Worm (Caenorhabditis elegans) whole organism, L2 larva: ENCODE data around the gene C52B9.19.
"Not testable (repeated sequence)": the region's sequence is repeated elsewhere in the genome, so short reads cannot be mapped to it uniquely, and the experiment has no call there.

Experiments used
- C34F6.9 ChIP-seq: fragments of 150-350 bp; optimal IDR thresholded peaks from 2 replicates; lab custom pipeline; 2014; ENCODE audit warnings: missing biosample characterization, missing genetic modification characterization
- Y55F3AM.14 ChIP-seq: fragments of 200-800 bp; sonication (Bioruptor generic); optimal IDR thresholded peaks from 2 replicates; lab custom pipeline; 2018; ENCODE audit warnings: mild to moderate bottlenecking, missing genetic modification characterization, missing compliant biosample characterization
- alr-1 ChIP-seq: fragments of 150-350 bp; optimal IDR thresholded peaks from 2 replicates; lab custom pipeline; 2014; ENCODE audit warnings: missing biosample characterization, missing genetic modification characterization
- blmp-1 ChIP-seq: sonication (generic microtip); optimal IDR thresholded peaks from 2 replicates; lab custom pipeline; 2017; ENCODE audit warnings: missing genetic modification characterization, mild to moderate bottlenecking, missing compliant biosample characterization, antibody characterized with exemption, moderate library complexity; ENCODE audit not compliant: insufficient read depth
- ceh-82 ChIP-seq: fragments of 150-350 bp; optimal IDR thresholded peaks from 2 replicates; lab custom pipeline; 2014; ENCODE audit warnings: missing biosample characterization, missing genetic modification characterization
- dmd-4 ChIP-seq: sonication (generic microtip); optimal IDR thresholded peaks from 2 replicates; lab custom pipeline; 2017; ENCODE audit warnings: missing biosample characterization, missing genetic modification characterization
- egl-27 ChIP-seq: sonication (generic microtip); optimal IDR thresholded peaks from 3 replicates; lab custom pipeline; 2017; ENCODE audit warnings: missing biosample characterization, missing genetic modification reagents, missing genetic modification characterization
- fos-1 ChIP-seq: fragments of 150-350 bp; optimal IDR thresholded peaks from 2 replicates; lab custom pipeline; 2014; ENCODE audit warnings: missing biosample characterization, missing genetic modification characterization
- gmeb-1 ChIP-seq: fragments of 150-350 bp; optimal IDR thresholded peaks from 2 replicates; lab custom pipeline; 2014; ENCODE audit warnings: missing biosample characterization, missing genetic modification characterization
- lin-13 ChIP-seq: fragments of 150-350 bp; optimal IDR thresholded peaks from 2 replicates; lab custom pipeline; 2014; ENCODE audit warnings: missing biosample characterization, missing genetic modification reagents, missing genetic modification characterization
- lsy-2 ChIP-seq, 2 experiments: fragments of 150-350 bp in 1 of 2; sonication (generic microtip) in 1 of 2; optimal IDR thresholded peaks; 2 replicates each; lab custom pipeline; 2014 to 2017; ENCODE audit warnings: missing biosample characterization in 2 of 2, missing genetic modification characterization in 2 of 2
- mbf-1 ChIP-seq: sonication (generic microtip); optimal IDR thresholded peaks from 2 replicates; lab custom pipeline; 2017; ENCODE audit warnings: missing biosample characterization, missing genetic modification characterization
- nhr-11 ChIP-seq: fragments of 150-350 bp; optimal IDR thresholded peaks from 2 replicates; lab custom pipeline; 2014; ENCODE audit warnings: missing biosample characterization, missing genetic modification characterization
- nhr-6 ChIP-seq: fragments of 150-350 bp; optimal IDR thresholded peaks from 2 replicates; lab custom pipeline; 2014; ENCODE audit warnings: missing biosample characterization, missing genetic modification characterization
- sem-4 ChIP-seq: fragments of 150-350 bp; optimal IDR thresholded peaks from 2 replicates; lab custom pipeline; 2014; ENCODE audit warnings: missing biosample characterization, missing genetic modification reagents, missing genetic modification characterization
- snpc-4 ChIP-seq: fragments of 150-350 bp; optimal IDR thresholded peaks from 2 replicates; lab custom pipeline; 2014; ENCODE audit warnings: missing biosample characterization, missing genetic modification characterization
- unc-39 ChIP-seq: fragments of 150-350 bp; optimal IDR thresholded peaks from 2 replicates; lab custom pipeline; 2014; ENCODE audit warnings: missing biosample characterization, missing genetic modification characterization
- unc-55 ChIP-seq: fragments of 150-350 bp; sonication (generic microtip); optimal IDR thresholded peaks from 3 replicates; lab custom pipeline; 2014; ENCODE audit warnings: missing biosample characterization, missing genetic modification reagents, missing genetic modification characterization
- unc-62 ChIP-seq: fragments of 150-350 bp; optimal IDR thresholded peaks from 2 replicates; lab custom pipeline; 2014; ENCODE audit warnings: missing biosample characterization, missing genetic modification reagents, missing genetic modification characterization
- zag-1 ChIP-seq: fragments of 150-350 bp; optimal IDR thresholded peaks from 2 replicates; lab custom pipeline; 2014; ENCODE audit warnings: missing biosample characterization, missing genetic modification characterization
- ztf-11 ChIP-seq: sonication (generic microtip); optimal IDR thresholded peaks from 2 replicates; lab custom pipeline; 2017; ENCODE audit warnings: missing biosample characterization, missing genetic modification characterization
- ztf-4 ChIP-seq: fragments of 150-350 bp; optimal IDR thresholded peaks from 2 replicates; lab custom pipeline; 2014; ENCODE audit warnings: missing biosample characterization, missing genetic modification characterization

Gene C52B9.19

DNA sequence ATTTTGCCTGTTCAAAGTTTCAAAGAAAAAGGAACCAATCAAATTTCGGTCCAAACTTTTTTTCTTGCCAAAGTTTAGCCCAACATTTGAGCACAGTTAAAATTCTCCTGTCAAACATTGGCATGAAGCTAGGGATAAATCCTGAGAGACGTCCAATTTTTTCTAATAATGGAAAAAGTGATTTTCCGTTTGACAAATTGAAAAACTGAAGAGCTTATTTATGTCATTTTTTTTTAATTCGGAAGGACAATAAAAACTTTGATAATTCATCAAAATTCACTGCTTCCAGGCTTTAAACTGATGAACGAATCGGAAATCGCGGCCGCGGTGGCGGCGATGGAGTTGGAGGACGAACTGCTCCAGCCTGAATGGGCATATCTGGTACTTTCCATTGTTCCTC lies 38.2 kb downstream of the C52B9.19 start, which contains the start of gene dop-6:
Gene dop-6, plus strand, starts transcription at position 301 of the 400 bp plus-strand sequence.
- no peak for TF ChIP-seq lsy-2 (tag; optimal IDR thresholded peaks at IDR 0.05; lab: Kevin White, UChicago)
- no peak for TF ChIP-seq unc-39 (tag; lab: Kevin White, UChicago)
- TF ChIP-seq, all 48 proteins: peak for 0

DNA sequence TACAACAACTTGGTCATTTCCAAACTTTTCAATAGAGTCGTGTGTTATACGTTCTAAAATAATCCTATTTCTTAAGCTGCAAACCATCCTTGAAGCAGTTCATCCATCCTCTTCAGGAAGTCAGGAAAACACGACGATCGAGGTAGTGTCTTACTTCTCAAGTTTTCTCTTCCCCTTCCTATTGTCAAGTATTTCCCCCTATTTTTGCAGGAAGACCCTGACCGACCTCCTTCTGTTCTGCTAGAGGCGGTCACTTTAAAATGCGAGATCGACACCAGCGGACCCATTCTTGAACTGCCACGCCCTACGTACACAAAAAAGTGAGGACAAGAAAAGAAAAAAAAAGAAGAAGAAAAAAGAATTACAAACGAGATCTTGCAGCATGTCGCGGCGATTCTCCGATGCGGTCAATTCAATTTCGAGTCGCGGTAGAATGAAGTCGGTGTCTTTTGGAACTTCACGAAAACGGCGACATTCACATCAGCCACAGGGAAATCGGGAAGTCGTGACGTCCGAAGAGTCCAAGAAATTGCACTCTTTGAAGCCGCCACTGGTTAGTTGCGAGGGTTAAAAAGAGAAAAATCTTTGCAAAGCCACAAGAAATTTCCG lies 40.6 kb downstream of the C52B9.19 start:
- TF ChIP-seq gmeb-1 (no peak), ceh-82 (tag; lab: Kevin White, UChicago) (no peak), dmd-4 (no peak), unc-62 (GFP tag; lab: Kevin White, UChicago) (no peak), unc-39 (tag; lab: Kevin White, UChicago) (no peak), C34F6.9 (tag; lab: Kevin White, UChicago) (no peak), zag-1 (tag; lab: Kevin White, UChicago) (no peak), nhr-6 (tag; lab: Kevin White, UChicago) (no peak), nhr-11 (tag; lab: Kevin White, UChicago) (no peak), egl-27 (tag; lab: Kevin White, UChicago) (no peak)

DNA sequence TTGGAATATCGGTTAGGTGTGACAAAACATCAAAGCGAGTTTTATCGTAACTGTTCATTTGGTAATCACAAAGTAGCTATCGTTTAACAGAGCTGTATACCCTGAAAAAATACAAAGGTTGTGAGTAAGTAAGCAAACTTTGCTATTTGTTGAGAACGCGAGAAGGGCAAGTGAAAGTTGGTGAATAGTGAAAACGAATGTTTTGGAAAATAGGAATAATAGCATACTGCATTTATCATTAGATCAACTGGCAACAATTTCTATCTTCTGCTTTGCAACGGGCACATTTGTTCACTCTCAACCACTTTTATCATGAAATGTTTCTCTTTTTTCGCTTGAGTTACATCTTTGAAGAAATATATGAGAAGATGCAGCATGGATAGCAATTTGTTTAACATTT lies 46.5 kb downstream of the C52B9.19 start, which contains the start of gene C24A8.5:
Gene C24A8.5, minus strand, starts transcription at position 101 of the 400 bp plus-strand sequence.
- TF ChIP-seq lin-13 (GFP tag; lab: Kevin White, UChicago) = no peak
- no peak for TF ChIP-seq unc-55
- no peak for TF ChIP-seq blmp-1 (tag; lab: Kevin White, UChicago)
- TF ChIP-seq ztf-4 (tag; lab: Kevin White, UChicago) = no peak
- no peak for TF ChIP-seq ztf-11 (tag; lab: Kevin White, UChicago)
- no peak for TF ChIP-seq fos-1 (tag; lab: Kevin White, UChicago)
- no peak for TF ChIP-seq snpc-4
- no peak for TF ChIP-seq sem-4 (tag; lab: Kevin White, UChicago)
- no peak for TF ChIP-seq nhr-6 (tag; lab: Kevin White, UChicago)
- TF ChIP-seq Y55F3AM.14 = no peak

DNA sequence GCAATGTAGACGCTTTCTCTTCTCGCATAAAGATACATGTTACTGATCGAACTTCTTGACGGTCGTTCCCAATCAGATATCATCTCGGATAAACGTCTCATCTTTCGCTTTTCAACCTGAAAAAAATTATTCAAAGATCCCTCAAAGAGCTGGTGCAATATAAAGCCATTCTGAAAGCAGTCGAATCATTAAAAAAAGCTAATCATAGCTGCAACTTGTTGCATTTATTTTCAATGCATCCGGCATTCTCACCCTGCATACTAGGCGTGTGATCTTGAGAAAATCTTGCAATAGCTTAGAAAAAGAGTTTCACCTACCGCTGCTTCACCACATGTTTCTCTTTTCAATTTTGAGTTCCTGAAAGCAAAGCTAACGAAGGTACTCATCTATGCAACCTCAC lies 50.0 kb downstream of the C52B9.19 start, which contains the start of gene C24A8.6:
Gene C24A8.6, minus strand, starts transcription at position 101 of the 400 bp plus-strand sequence.
- not testable (repeated sequence) for TF ChIP-seq ztf-4, mbf-1, alr-1 (tag; lab: Kevin White, UChicago)
